Fruit fly (Drosophila melanogaster) whole organism, embryonic: ENCODE results near the gene CG43062.

Source experiments
- CG10654 ChIP-seq: fragments of 200-800 bp; sonication (Bioruptor generic); optimal IDR thresholded peaks from 2 replicates; lab custom pipeline; 2016; ENCODE audit warnings: missing biosample characterization, missing genetic modification characterization
- CG12299 ChIP-seq: fragments of 200-800 bp; sonication (Bioruptor generic); optimal IDR thresholded peaks from 2 replicates; lab custom pipeline; 2018; ENCODE audit warnings: missing biosample characterization, mild to moderate bottlenecking, missing genetic modification characterization
- CG14050 ChIP-seq: fragments of 200-800 bp; sonication (Bioruptor generic); IDR thresholded peaks from 3 replicates; pipeline ENCODE4 v1.3.6; 2022; ENCODE audit warnings: missing biosample characterization, missing genetic modification characterization
- CG18619 ChIP-seq: fragments of 200-800 bp; sonication (Bioruptor generic); optimal IDR thresholded peaks from 3 replicates; lab custom pipeline; 2017; ENCODE audit warnings: missing biosample characterization, mild to moderate bottlenecking, missing genetic modification characterization
- CG34376 ChIP-seq: fragments of 200-800 bp; sonication (Bioruptor generic); optimal IDR thresholded peaks from 2 replicates; lab custom pipeline; 2018; ENCODE audit warnings: missing biosample characterization, mild to moderate bottlenecking, missing genetic modification characterization
- CG3995 ChIP-seq: fragments of 200-800 bp; sonication (Bioruptor generic); optimal IDR thresholded peaks from 3 replicates; lab custom pipeline; 2016; ENCODE audit warnings: missing biosample characterization, missing genetic modification characterization
- CG5245 ChIP-seq: fragments of 200-800 bp; sonication (Bioruptor generic); optimal IDR thresholded peaks from 3 replicates; lab custom pipeline; 2016; ENCODE audit warnings: missing biosample characterization, missing genetic modification characterization
- CG7556 ChIP-seq: fragments of 200-800 bp; sonication (Bioruptor generic); optimal IDR thresholded peaks from 2 replicates; lab custom pipeline; 2017; ENCODE audit warnings: missing biosample characterization, mild to moderate bottlenecking, missing genetic modification characterization
- CG7839 ChIP-seq: fragments of 200-800 bp; sonication (Bioruptor generic); optimal IDR thresholded peaks from 3 replicates; lab custom pipeline; 2018; ENCODE audit warnings: missing biosample characterization, mild to moderate bottlenecking, missing genetic modification characterization, moderate library complexity
- CG8290 ChIP-seq, 3 experiments: fragments of 200-800 bp; sonication (Bioruptor generic); optimal IDR thresholded peaks; 2 replicates each; lab custom pipeline; 2016 to 2019; ENCODE audit warnings: missing biosample characterization in 3 of 3, missing genetic modification characterization in 3 of 3, mild to moderate bottlenecking in 2 of 3, moderate library complexity in 1 of 3
- CG8478 ChIP-seq: fragments of >200 bp; optimal IDR thresholded peaks from 2 replicates; lab custom pipeline; 2018
- CG8924 ChIP-seq: fragments of 200-800 bp; optimal IDR thresholded peaks from 3 replicates; lab custom pipeline; 2019; ENCODE audit warnings: missing biosample characterization, mild to moderate bottlenecking, missing genetic modification characterization, moderate library complexity
- CG8944 ChIP-seq: fragments of 200-800 bp; sonication (Bioruptor generic); optimal IDR thresholded peaks from 3 replicates; lab custom pipeline; 2016; ENCODE audit warnings: missing biosample characterization, missing genetic modification characterization
- Camta ChIP-seq: fragments of 200-800 bp; sonication (Bioruptor generic); optimal IDR thresholded peaks from 2 replicates; lab custom pipeline; 2016; ENCODE audit warnings: missing biosample characterization, missing genetic modification characterization
- D ChIP-seq, 2 experiments: fragments of 200-800 bp in 1 of 2; fragments of >200 bp in 1 of 2; sonication (Bioruptor generic) in 1 of 2; optimal IDR thresholded peaks; 2 replicates in 1 of 2; 3 replicates in 1 of 2; lab custom pipeline; 2017; ENCODE audit warnings: mild to moderate bottlenecking in 1 of 2, missing biosample characterization in 1 of 2, missing genetic modification characterization in 1 of 2, missing genetic modification reagents in 1 of 2
- Gsc ChIP-seq: fragments of 200-800 bp; sonication (Bioruptor generic); IDR thresholded peaks from 2 replicates; pipeline ENCODE4 v1.3.6; 2022; ENCODE audit warnings: missing biosample characterization, missing genetic modification characterization
- HLH4C ChIP-seq: fragments of 200-800 bp; sonication (Bioruptor generic); IDR thresholded peaks from 3 replicates; pipeline ENCODE4 v1.3.6; 2022; ENCODE audit warnings: missing biosample characterization, missing genetic modification characterization; ENCODE audit not compliant: partially characterized antibody
- Hr3 ChIP-seq: fragments of 200-800 bp; sonication (Bioruptor generic); optimal IDR thresholded peaks from 3 replicates; lab custom pipeline; 2016; ENCODE audit warnings: missing biosample characterization, missing genetic modification characterization
- Kr ChIP-seq: fragments of 200-800 bp; sonication (Bioruptor generic); optimal IDR thresholded peaks from 2 replicates; lab custom pipeline; 2017; ENCODE audit warnings: missing biosample characterization, mild to moderate bottlenecking, missing genetic modification characterization
- Med ChIP-seq: fragments of 200-800 bp; sonication (Bioruptor generic); peaks from one replicate; lab custom pipeline; 2016; ENCODE audit warnings: missing biosample characterization, missing genetic modification characterization, mild to moderate bottlenecking, inconsistent platforms, moderate library complexity
- Mes4 ChIP-seq: fragments of 200-800 bp; sonication (Bioruptor generic); optimal IDR thresholded peaks from 2 replicates; lab custom pipeline; 2016; ENCODE audit warnings: missing biosample characterization, missing genetic modification characterization
- NK7.1 ChIP-seq: fragments of 200-800 bp; sonication (Bioruptor generic); optimal IDR thresholded peaks from 3 replicates; lab custom pipeline; 2016; ENCODE audit warnings: missing biosample characterization, missing genetic modification characterization
- Pdp1 ChIP-seq, 2 experiments: fragments of 200-800 bp; sonication (Bioruptor generic); optimal IDR thresholded peaks; 3 replicates each; lab custom pipeline; 2016; ENCODE audit warnings: missing biosample characterization in 2 of 2, missing genetic modification characterization in 2 of 2, mild to moderate bottlenecking in 1 of 2, moderate library complexity in 1 of 2
- Xrp1 ChIP-seq: fragments of 200-800 bp; sonication (Bioruptor generic); IDR thresholded peaks from 2 replicates; pipeline ENCODE4 v1.3.6; 2022; ENCODE audit warnings: missing biosample characterization, missing genetic modification characterization
- abd-A ChIP-seq: fragments of 200-800 bp; sonication (Bioruptor generic); optimal IDR thresholded peaks from 3 replicates; lab custom pipeline; 2019; ENCODE audit warnings: missing biosample characterization, mild to moderate bottlenecking, missing genetic modification characterization, moderate library complexity
- az2 ChIP-seq: fragments of 200-800 bp; sonication (Bioruptor generic); optimal IDR thresholded peaks from 3 replicates; lab custom pipeline; 2016; ENCODE audit warnings: missing biosample characterization, missing genetic modification characterization
- cg ChIP-seq: fragments of 200-800 bp; sonication (Bioruptor generic); optimal IDR thresholded peaks from 3 replicates; lab custom pipeline; 2019; ENCODE audit warnings: missing biosample characterization, mild to moderate bottlenecking, missing genetic modification characterization, moderate library complexity
- crc ChIP-seq: fragments of 200-800 bp; sonication (Bioruptor generic); optimal IDR thresholded peaks from 2 replicates; lab custom pipeline; 2016; ENCODE audit warnings: missing biosample characterization, missing genetic modification characterization
- cwo ChIP-seq: fragments of 200-800 bp; sonication (Bioruptor generic); optimal IDR thresholded peaks from 3 replicates; lab custom pipeline; 2017; ENCODE audit warnings: missing biosample characterization, missing genetic modification characterization, mild to moderate bottlenecking, moderate library complexity, missing genetic modification reagents
- dysf ChIP-seq: fragments of 200-800 bp; sonication (Bioruptor generic); IDR thresholded peaks from 3 replicates; pipeline ENCODE4 v1.3.6; 2022; ENCODE audit warnings: missing biosample characterization, missing genetic modification characterization
- eve ChIP-seq, 2 experiments: fragments of >200 bp; optimal IDR thresholded peaks; 2 replicates each; lab custom pipeline; 2017; ENCODE audit warnings: missing biosample characterization in 2 of 2, missing genetic modification characterization in 2 of 2
- hbn ChIP-seq: fragments of 200-800 bp; sonication (Bioruptor generic); IDR thresholded peaks from 2 replicates; pipeline ENCODE4 v1.3.6; 2022; ENCODE audit warnings: missing biosample characterization, missing genetic modification characterization; ENCODE audit not compliant: partially characterized antibody
- kah ChIP-seq: fragments of 200-800 bp; sonication (Bioruptor generic); optimal IDR thresholded peaks from 2 replicates; lab custom pipeline; 2018; ENCODE audit warnings: missing biosample characterization, mild to moderate bottlenecking, missing genetic modification characterization
- kni ChIP-seq: fragments of 200-800 bp; sonication (Bioruptor generic); optimal IDR thresholded peaks from 3 replicates; lab custom pipeline; 2017; ENCODE audit warnings: mild to moderate bottlenecking, missing biosample characterization, missing genetic modification reagents, missing genetic modification characterization
- lab ChIP-seq: fragments of 200-800 bp; sonication (Bioruptor generic); optimal IDR thresholded peaks from 3 replicates; lab custom pipeline; 2017; ENCODE audit warnings: missing biosample characterization, missing genetic modification characterization, mild to moderate bottlenecking, moderate library complexity, missing genetic modification reagents
- mirr ChIP-seq: fragments of 200-800 bp; sonication (Bioruptor generic); optimal IDR thresholded peaks from 3 replicates; lab custom pipeline; 2018; ENCODE audit warnings: missing biosample characterization, mild to moderate bottlenecking, missing genetic modification characterization
- nau ChIP-seq: fragments of 200-800 bp; sonication (Bioruptor generic); optimal IDR thresholded peaks from 3 replicates; lab custom pipeline; 2017; ENCODE audit warnings: missing biosample characterization, mild to moderate bottlenecking, missing genetic modification characterization, missing genetic modification reagents
- nerfin-1 ChIP-seq: fragments of 200-800 bp; sonication (Bioruptor generic); optimal IDR thresholded peaks from 3 replicates; lab custom pipeline; 2019; ENCODE audit warnings: missing biosample characterization, mild to moderate bottlenecking, missing genetic modification characterization, moderate library complexity
- pfk ChIP-seq: fragments of 200-800 bp; sonication (Bioruptor generic); optimal IDR thresholded peaks from 2 replicates; lab custom pipeline; 2018; ENCODE audit warnings: missing biosample characterization, mild to moderate bottlenecking, missing genetic modification characterization, moderate library complexity
- pnt ChIP-seq: fragments of 200-800 bp; sonication (Bioruptor generic); optimal IDR thresholded peaks from 3 replicates; lab custom pipeline; 2016; ENCODE audit warnings: missing biosample characterization, missing genetic modification characterization
- psq ChIP-seq: fragments of 200-800 bp; sonication (Bioruptor generic); optimal IDR thresholded peaks from 2 replicates; lab custom pipeline; 2017; ENCODE audit warnings: missing biosample characterization, missing genetic modification characterization
- salm ChIP-seq: fragments of 200-800 bp; sonication (Bioruptor generic); optimal IDR thresholded peaks from 2 replicates; lab custom pipeline; 2018; ENCODE audit warnings: missing biosample characterization, mild to moderate bottlenecking, missing genetic modification characterization
- scrt ChIP-seq: fragments of 200-800 bp; sonication (Bioruptor generic); optimal IDR thresholded peaks from 2 replicates; lab custom pipeline; 2018; ENCODE audit warnings: missing biosample characterization, mild to moderate bottlenecking, missing genetic modification characterization, moderate library complexity
- sd ChIP-seq: fragments of 200-800 bp; sonication (Bioruptor generic); optimal IDR thresholded peaks from 3 replicates; lab custom pipeline; 2018; ENCODE audit warnings: missing biosample characterization, mild to moderate bottlenecking, missing genetic modification characterization, moderate library complexity
- sens ChIP-seq: fragments of 200-800 bp; sonication (Bioruptor generic); peaks from one replicate; lab custom pipeline; 2016; ENCODE audit warnings: missing biosample characterization, missing genetic modification characterization
- twi ChIP-seq: fragments of 200-800 bp; optimal IDR thresholded peaks from 2 replicates; lab custom pipeline; 2019; ENCODE audit warnings: missing biosample characterization, mild to moderate bottlenecking, missing genetic modification characterization, moderate library complexity
- wdn ChIP-seq: fragments of 200-800 bp; sonication (Bioruptor generic); IDR thresholded peaks from 2 replicates; pipeline ENCODE4 v1.3.6; 2022; ENCODE audit warnings: missing biosample characterization, missing genetic modification characterization
- zfh2 ChIP-seq: fragments of 200-800 bp; sonication (Bioruptor generic); optimal IDR thresholded peaks from 2 replicates; lab custom pipeline; 2016; ENCODE audit warnings: missing biosample characterization, missing genetic modification characterization

CG43062 gene

dm6 chr3R:11762500-11762899, 12.4 kb downstream of the CG43062 start (continued):
- no peak for TF ChIP-seq CG8290 (GFP tag; optimal IDR thresholded peaks at IDR 0.05; lab: Kevin White, UChicago)
- peak in 1 of 2 experiments; percentile 6 for TF ChIP-seq CG8290 (tag; optimal IDR thresholded peaks at IDR 0.05; lab: Kevin White, UChicago)
- peak; percentile 71 for TF ChIP-seq abd-A (tag; lab: Kevin White, UChicago)
- no peak for TF ChIP-seq HLH4C
- no peak for TF ChIP-seq NK7.1
- no peak for TF ChIP-seq dysf
- TF ChIP-seq CG7556 (GFP tag; lab: Kevin White, UChicago) = no peak
- TF ChIP-seq Med (GFP tag; lab: Kevin White, UChicago) = peak; percentile 12
- TF ChIP-seq Mes4 (GFP tag; lab: Kevin White, UChicago) = no peak
- peak in 1 of 2 experiments; percentile 71 for TF ChIP-seq Pdp1 (GFP tag; optimal IDR thresholded peaks at IDR 0.05; lab: Kevin White, UChicago)
- no peak for TF ChIP-seq Hr3 (GFP tag; lab: Kevin White, UChicago)
- peak; percentile 24 for TF ChIP-seq lab (GFP tag; lab: Kevin White, UChicago)
- TF ChIP-seq az2 (GFP tag; lab: Kevin White, UChicago) = no peak
- peak; percentile 41 for TF ChIP-seq mirr
- TF ChIP-seq hbn (GFP tag; lab: Robert Waterston, UW) = no peak
- no peak for TF ChIP-seq Gsc (GFP tag; lab: Robert Waterston, UW)
- TF ChIP-seq kah (GFP tag; lab: Kevin White, UChicago) = peak; percentile 30
- no peak for TF ChIP-seq CG34376 (GFP tag; lab: Kevin White, UChicago)
- TF ChIP-seq CG12299 = peak; percentile 16
- peak; percentile 11 for TF ChIP-seq cwo (GFP tag; lab: Kevin White, UChicago)

DNA sequence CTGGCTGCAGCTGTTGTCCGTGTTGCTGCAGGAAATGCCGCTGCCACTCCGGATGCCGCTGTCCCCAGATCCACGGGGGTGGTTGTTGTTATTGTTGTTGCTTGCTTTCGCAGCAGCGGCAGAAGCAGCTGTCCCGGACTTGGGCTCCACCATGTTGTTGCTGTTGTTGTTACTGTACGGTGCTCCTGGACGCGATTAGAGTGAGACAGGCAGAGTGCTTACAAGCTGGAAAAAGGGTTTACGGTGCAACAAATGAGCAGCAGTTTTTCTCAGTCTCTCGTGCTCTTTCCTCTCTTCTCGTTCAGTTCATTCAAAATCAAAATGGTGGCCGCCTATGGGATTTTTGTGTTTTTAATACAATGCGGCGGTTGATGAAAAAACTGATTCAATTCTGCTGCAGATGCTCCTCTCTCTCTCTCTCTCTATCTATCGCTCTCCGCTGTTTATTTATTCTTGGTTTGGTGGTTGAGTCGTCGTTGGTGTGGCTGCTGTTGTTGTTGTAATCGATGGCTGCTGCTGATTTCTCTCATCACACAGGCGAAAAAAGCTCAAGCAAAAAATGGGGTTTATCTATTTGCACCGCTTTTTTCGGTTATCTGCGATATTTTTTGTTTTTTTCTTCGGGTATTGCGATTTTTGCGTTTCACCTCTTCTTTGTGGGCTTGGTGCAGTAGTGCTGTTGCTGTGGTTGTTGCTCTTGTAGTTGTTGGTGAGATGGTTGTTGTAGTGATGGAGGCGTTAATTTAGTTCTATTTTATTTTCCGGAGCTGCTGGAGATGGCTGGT, 13.6 kb downstream of the CG43062 start:
- TF ChIP-seq cg (peak; percentile 28), eve (GFP tag; optimal IDR thresholded peaks at IDR 0.05; lab: Kevin White, UChicago) (peak in 1 of 2 experiments; percentile 75), Hr3 (GFP tag; lab: Kevin White, UChicago) (no peak), CG3995 (GFP tag; lab: Kevin White, UChicago) (no peak), nau (GFP tag; lab: Kevin White, UChicago) (no peak), salm (tag; lab: Kevin White, UChicago) (no peak), wdn (GFP tag; lab: Robert Waterston, UW) (no peak), CG7839 (tag; lab: Kevin White, UChicago) (no peak), Xrp1 (GFP tag; lab: Robert Waterston, UW) (no peak), psq (no peak), CG8924 (tag; lab: Kevin White, UChicago) (peak; percentile 58), sd (tag; lab: Kevin White, UChicago) (peak; percentile 20), D (optimal IDR thresholded peaks at IDR 0.05; lab: Kevin White, UChicago) (peak; percentile 14), D (GFP tag; optimal IDR thresholded peaks at IDR 0.05; lab: Kevin White, UChicago) (no peak), CG8478 (lab: Kevin White, UChicago) (no peak), CG8944 (no peak), CG10654 (GFP tag; lab: Kevin White, UChicago) (no peak), crc (GFP tag; lab: Kevin White, UChicago) (no peak), CG5245 (GFP tag; lab: Kevin White, UChicago) (no peak), CG12299 (no peak), twi (peak; percentile 16), zfh2 (GFP tag; lab: Kevin White, UChicago) (no peak), CG18619 (GFP tag; lab: Kevin White, UChicago) (no peak), nerfin-1 (tag; lab: Kevin White, UChicago) (peak; percentile 93), CG14050 (GFP tag; lab: Robert Waterston, UW) (no peak), scrt (GFP tag; lab: Kevin White, UChicago) (peak; percentile 26), pnt (GFP tag; lab: Kevin White, UChicago) (no peak), Kr (GFP tag; lab: Kevin White, UChicago) (peak; percentile 96), kni (GFP tag; lab: Kevin White, UChicago) (peak; percentile 84), Camta (GFP tag; lab: Kevin White, UChicago) (no peak), pfk (peak; percentile 51), sens (GFP tag; lab: Kevin White, UChicago) (peak; percentile 77)
